Fruit fly (Drosophila melanogaster): ENCODE results near the gene Kmn1.

The Kmn1 gene

DNA sequence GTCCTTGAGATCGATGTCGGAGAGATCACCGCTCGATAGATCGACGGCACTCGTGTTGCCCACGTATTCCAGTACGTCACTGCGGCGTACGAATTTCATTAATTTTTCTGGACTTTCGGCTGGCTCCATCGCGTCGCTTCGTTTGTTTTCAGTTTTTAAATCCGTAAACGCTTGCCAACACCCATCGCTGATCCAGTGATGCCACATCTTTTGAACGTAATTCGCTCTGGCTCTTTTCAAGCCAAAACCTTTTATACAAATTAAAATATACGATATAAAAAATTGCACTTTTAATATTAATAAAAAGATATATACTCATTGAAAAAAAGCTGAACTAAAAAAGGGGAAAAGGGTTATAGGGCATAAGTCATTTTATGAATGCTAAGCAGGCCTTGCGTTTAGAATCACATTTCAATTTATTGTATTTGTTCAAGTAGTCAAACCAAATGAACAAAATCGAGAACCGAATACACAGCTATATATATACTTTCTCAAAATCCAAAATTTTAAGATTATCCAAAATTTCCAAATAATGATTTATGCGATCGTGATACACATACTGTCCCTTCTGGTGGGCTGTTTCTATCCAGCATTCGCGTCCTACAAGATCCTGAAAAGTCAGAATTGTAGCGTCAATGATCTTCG lies at the start of gene Kmn1, which contains the start of gene Reepl1:
Gene Kmn1 (minus strand): TSS at position 173 of the 645 bp plus-strand sequence.
Gene Reepl1 (plus strand): TSS at position 438 of the 645 bp plus-strand sequence.
- TF ChIP-seq Hr96 (GFP tag; optimal IDR thresholded peaks at IDR 0.05), result no peak
- TF ChIP-seq CG7101 (tag; optimal IDR thresholded peaks at IDR 0.05), result peak; percentile 46

dm6 chrX:11621315-11621865 lies 49.1 kb upstream of the Kmn1 start:
- TF ChIP-seq pad (GFP tag; optimal IDR thresholded peaks at IDR 0.05) (peak; percentile 56), CG7045 (GFP tag; optimal IDR thresholded peaks at IDR 0.05) (no peak), Clk (GFP tag; optimal IDR thresholded peaks at IDR 0.05) (no peak), kay (GFP tag; ENCODE audit: borderline replicate concordance) (peak; percentile 84), CG5204 (GFP tag; optimal IDR thresholded peaks at IDR 0.05) (no peak), cic (GFP tag; optimal IDR thresholded peaks at IDR 0.05) (no peak)

dm6 chrX:11620527-11620926 lies 48.3 kb upstream of the Kmn1 start:
- no peak for TF ChIP-seq CG11617 (GFP tag; optimal IDR thresholded peaks at IDR 0.05)
- TF ChIP-seq Crg-1 (GFP tag; optimal IDR thresholded peaks at IDR 0.05), result no peak
- TF ChIP-seq cic (GFP tag; optimal IDR thresholded peaks at IDR 0.05), result peak; percentile 31
- no peak for TF ChIP-seq kay (GFP tag; ENCODE audit: borderline replicate concordance)
- no peak for TF ChIP-seq cnc (optimal IDR thresholded peaks at IDR 0.05)

DNA sequence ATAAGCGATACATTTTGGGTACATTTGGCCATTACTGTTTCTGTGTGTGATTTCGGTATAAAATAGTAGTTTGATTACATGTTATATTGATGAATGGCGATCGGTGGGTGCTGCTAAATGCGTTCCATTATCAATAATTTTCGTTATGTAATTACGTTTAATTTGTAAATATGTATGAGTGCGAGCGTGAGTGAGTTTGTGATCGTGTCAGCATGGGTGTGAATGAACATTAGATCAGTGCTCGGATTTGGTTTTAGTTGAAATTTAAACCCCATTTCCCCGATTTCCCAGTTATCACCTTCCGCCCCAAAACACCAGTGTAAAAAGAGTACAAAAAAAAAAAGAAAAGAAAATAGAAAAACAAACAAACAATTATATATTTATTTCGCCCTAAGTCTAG lies 47.4 kb upstream of the Kmn1 start:
- peak; percentile 60 for TF ChIP-seq cic (GFP tag; optimal IDR thresholded peaks at IDR 0.05)
- no peak for TF ChIP-seq CG11617 (GFP tag; optimal IDR thresholded peaks at IDR 0.05)

DNA sequence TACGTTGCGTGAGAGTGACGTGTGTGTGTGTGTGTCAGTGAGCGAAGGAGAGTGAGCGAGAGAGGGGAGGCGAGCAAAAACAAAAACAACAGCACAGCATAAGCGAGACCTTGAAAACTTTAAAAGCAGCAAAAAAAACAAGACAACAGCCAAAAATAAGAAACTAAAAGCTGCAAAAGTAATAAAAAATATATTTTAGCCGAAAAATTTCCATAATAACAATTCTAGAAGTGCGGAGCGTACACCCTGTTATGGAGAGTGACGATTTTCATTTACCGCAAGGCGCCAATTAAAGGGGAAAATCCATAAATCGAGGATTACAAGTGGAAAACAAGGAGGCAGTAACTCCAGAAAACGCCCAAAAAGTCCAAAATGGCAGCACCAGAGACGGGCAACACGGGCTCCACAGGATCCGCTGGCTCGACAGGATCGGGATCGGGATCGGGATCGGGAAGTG lies 44.3 kb upstream of the Kmn1 start:
- TF ChIP-seq cnc (optimal IDR thresholded peaks at IDR 0.05), result no peak
- peak; percentile 54 for TF ChIP-seq pad (GFP tag; optimal IDR thresholded peaks at IDR 0.05)
- TF ChIP-seq CG1620 (GFP tag; optimal IDR thresholded peaks at IDR 0.05), result no peak

dm6 chrX:11615652-11616495 lies 43.6 kb upstream of the Kmn1 start, which contains the start of the genes RPA3 and Met:
Gene RPA3, minus strand, starts transcription at chrX:11615840.
Gene Met, plus strand, starts transcription at chrX:11616124.
- TF ChIP-seq CG33017 (tag; optimal IDR thresholded peaks at IDR 0.05), result no peak
- TF ChIP-seq toe (GFP tag; optimal IDR thresholded peaks at IDR 0.05), result no peak
- no peak for TF ChIP-seq CG5204 (GFP tag; optimal IDR thresholded peaks at IDR 0.05)
- TF ChIP-seq Mnt (GFP tag; optimal IDR thresholded peaks at IDR 0.05), result peak; percentile 17
- TF ChIP-seq pad (GFP tag; optimal IDR thresholded peaks at IDR 0.05), result no peak
- TF ChIP-seq CG7045 (GFP tag; optimal IDR thresholded peaks at IDR 0.05), result no peak
- TF ChIP-seq CG7101 (tag; optimal IDR thresholded peaks at IDR 0.05), result no peak
- no peak for TF ChIP-seq Hr96 (GFP tag; optimal IDR thresholded peaks at IDR 0.05)
- TF ChIP-seq tj (GFP tag; optimal IDR thresholded peaks at IDR 0.05), result peak; percentile 84
- TF ChIP-seq bab1 (GFP tag; optimal IDR thresholded peaks at IDR 0.05), result peak; percentile 18

DNA sequence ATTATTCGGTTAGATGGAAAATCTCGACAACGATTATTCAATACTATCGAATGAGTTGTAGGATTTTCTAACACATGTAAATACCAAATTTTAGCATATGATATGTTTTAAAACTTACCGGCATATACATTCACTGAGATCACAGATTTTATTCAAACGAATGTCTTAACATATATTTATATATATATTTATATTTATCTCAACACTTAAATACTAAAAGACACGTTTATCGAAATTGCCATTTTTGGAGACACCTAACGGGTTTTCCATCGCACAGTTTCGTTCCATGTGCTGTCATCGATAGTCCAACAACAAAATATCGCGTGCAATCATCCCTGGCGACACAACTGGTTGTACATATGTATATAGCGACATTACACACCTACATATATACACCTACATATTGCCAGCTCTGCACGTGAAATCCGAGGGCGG lies 39.4 kb upstream of the Kmn1 start, which contains the start of the genes CG2247 and CG1703:
Gene CG2247 (minus strand): TSS at position 8 of the 435 bp plus-strand sequence.
Gene CG1703 (plus strand): TSS at position 283 of the 435 bp plus-strand sequence.
- TF ChIP-seq cic (GFP tag; optimal IDR thresholded peaks at IDR 0.05) (peak; percentile 11), bab1 (GFP tag; optimal IDR thresholded peaks at IDR 0.05) (peak; percentile 11), Hr96 (GFP tag; optimal IDR thresholded peaks at IDR 0.05) (no peak), Mnt (GFP tag; optimal IDR thresholded peaks at IDR 0.05) (peak; percentile 85), tj (GFP tag; optimal IDR thresholded peaks at IDR 0.05) (no peak), Clk (GFP tag; optimal IDR thresholded peaks at IDR 0.05) (no peak), ovo (GFP tag; optimal IDR thresholded peaks at IDR 0.05) (peak; percentile 94), CG33017 (tag; optimal IDR thresholded peaks at IDR 0.05) (no peak), CG7101 (tag; optimal IDR thresholded peaks at IDR 0.05) (peak; percentile 22), CG12768 (GFP tag; optimal IDR thresholded peaks at IDR 0.05) (no peak)
